Fruit fly (Drosophila melanogaster) S2 (cell line): ENCODE measurements around the gene neur.

Experiments
- CG8478 ChIP-seq: fragments of >200 bp; optimal IDR thresholded peaks from 2 replicates; lab custom pipeline; 2018
- CTCF ChIP-seq, 2 experiments: fragments of >200 bp; optimal IDR thresholded peaks; 2 replicates each; lab custom pipeline; 2018

DNA sequence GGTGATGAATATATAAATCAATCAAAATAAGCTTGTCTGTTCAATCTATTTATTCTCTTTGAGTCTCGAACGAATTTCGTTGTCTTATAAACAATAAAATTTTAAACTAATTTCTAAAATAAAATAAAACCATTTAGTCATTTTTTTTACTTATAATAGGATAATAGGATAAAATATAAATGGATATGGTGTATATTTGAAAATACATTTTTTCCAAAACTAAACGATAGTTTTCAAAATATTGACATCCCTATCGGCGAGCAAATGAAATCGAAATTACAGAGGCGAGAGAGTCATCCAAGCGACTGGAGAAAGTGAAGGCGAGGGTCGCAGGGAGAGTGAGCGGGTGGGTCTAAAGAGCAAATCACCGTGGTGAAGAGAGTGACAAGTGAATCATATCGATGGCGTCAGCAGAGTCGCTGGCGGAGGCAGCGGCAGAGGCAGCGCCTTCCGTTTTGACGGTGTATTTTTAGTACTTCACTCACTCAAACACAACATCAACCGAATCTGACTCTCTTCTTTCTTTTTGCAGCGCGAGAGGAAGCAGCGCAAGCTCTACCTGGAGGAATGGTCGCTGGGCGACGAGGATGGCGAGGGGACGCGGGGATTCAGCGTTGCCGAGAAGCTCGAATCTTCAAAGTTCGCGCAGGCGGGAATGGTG, 18.3 kb upstream of the neur start:
- no peak for TF ChIP-seq CG8478
- TF ChIP-seq CTCF (optimal IDR thresholded peaks at IDR 0.05; lab: Kevin White, UChicago), result no peak
